Worm (Caenorhabditis elegans): ENCODE results near the gene nlp-30.

ce11 chrV:4029627-4030026 is 47.8 kb downstream of the nlp-30 start:
- TF ChIP-seq lin-35 (GFP tag; optimal IDR thresholded peaks at IDR 0.05), result no peak
- TF ChIP-seq ztf-6 (GFP tag; IDR thresholded peaks at IDR 0.05), result no peak
- TF ChIP-seq hrde-1 (tag; optimal IDR thresholded peaks at IDR 0.05; ENCODE audit: borderline replicate concordance), result no peak

Measured in whole organism, young adult.